Fruit fly (Drosophila melanogaster) whole organism, adult: ENCODE data around the gene Uxt.

Experiments
- CG11617 ChIP-seq: fragments of 200-800 bp; sonication (Bioruptor generic); optimal IDR thresholded peaks from 2 replicates; lab custom pipeline; 2017; ENCODE audit warnings: mild to moderate bottlenecking, missing biosample characterization, missing genetic modification reagents, missing genetic modification characterization
- Clk ChIP-seq: fragments of 200-800 bp; sonication (Bioruptor generic); optimal IDR thresholded peaks from 2 replicates; lab custom pipeline; 2017; ENCODE audit warnings: missing biosample characterization, missing genetic modification characterization
- bab1 ChIP-seq: fragments of 200-800 bp; sonication (Bioruptor generic); optimal IDR thresholded peaks from 3 replicates; lab custom pipeline; 2019; ENCODE audit warnings: missing biosample characterization, mild to moderate bottlenecking, missing genetic modification characterization, moderate library complexity
- cic ChIP-seq: fragments of 200-800 bp; sonication (Bioruptor generic); optimal IDR thresholded peaks from 2 replicates; lab custom pipeline; 2017; ENCODE audit warnings: missing biosample characterization, mild to moderate bottlenecking, missing genetic modification characterization, moderate library complexity
- cnc ChIP-seq, 2 experiments: fragments of >200 bp; optimal IDR thresholded peaks; 2 replicates each; lab custom pipeline; 2017
- kay ChIP-seq: fragments of 200-800 bp; sonication (Bioruptor generic); peaks from one replicate; lab custom pipeline; 2016; ENCODE audit warnings: missing biosample characterization, missing genetic modification characterization, borderline replicate concordance
- ovo ChIP-seq: fragments of 200-800 bp; sonication (Bioruptor generic); optimal IDR thresholded peaks from 2 replicates; lab custom pipeline; 2016; ENCODE audit warnings: missing biosample characterization, missing genetic modification characterization
- tj ChIP-seq: fragments of 200-800 bp; sonication (Bioruptor generic); optimal IDR thresholded peaks from 3 replicates; lab custom pipeline; 2017; ENCODE audit warnings: missing biosample characterization, mild to moderate bottlenecking, missing genetic modification characterization, moderate library complexity
- toe ChIP-seq: fragments of 200-800 bp; sonication (Bioruptor generic); optimal IDR thresholded peaks from 2 replicates; lab custom pipeline; 2016; ENCODE audit warnings: missing biosample characterization, missing genetic modification characterization

DNA sequence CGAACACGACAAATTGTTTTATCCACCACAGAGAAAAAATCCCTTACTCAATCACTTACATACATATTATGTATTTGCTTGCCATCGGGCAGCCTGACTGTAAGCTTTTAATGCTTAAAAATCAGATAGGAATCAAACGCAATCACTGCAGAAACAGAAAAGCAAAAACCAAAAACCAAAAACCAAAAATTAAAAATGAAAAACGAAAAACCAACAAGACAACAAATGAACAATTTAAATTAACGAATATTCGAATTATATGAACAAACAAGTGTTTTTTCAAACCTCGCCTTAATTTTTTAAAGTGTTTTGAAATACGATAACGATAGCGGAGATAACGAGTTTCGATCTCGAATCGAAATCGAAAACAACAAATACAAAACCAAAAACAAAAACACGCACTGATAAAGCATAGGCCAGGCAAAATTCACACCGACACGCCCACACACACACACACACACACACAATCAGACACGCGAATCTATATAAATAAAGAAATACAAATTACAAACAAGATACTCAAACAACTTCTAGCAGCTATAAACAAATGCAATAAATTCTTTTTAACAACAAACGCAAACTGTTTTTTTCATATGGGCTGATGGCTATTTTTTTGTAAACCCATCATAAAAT is 2.0 kb upstream of the Uxt start:
- TF ChIP-seq kay (no peak), Clk (no peak), tj (no peak), cic (no peak), CG11617 (GFP tag; lab: Kevin White, UChicago) (no peak), bab1 (GFP tag; lab: Kevin White, UChicago) (no peak), ovo (no peak), cnc (optimal IDR thresholded peaks at IDR 0.05; lab: Kevin White, UChicago) (no peak), toe (GFP tag; lab: Kevin White, UChicago) (no peak)
